Worm (Caenorhabditis elegans) whole organism, young adult: Measurements from ENCODE around the gene mboa-4.
A peak's percentile ranks its signal among the peaks of the same experiment; 100 is the strongest.

Experiments used
- B0019.2 ChIP-seq: fragments of 200-800 bp; sonication (Bioruptor generic); conservative IDR thresholded peaks from 2 replicates; pipeline ENCODE4 v1.3.6; 2022; ENCODE audit warnings: missing genetic modification reagents, missing genetic modification characterization, missing compliant biosample characterization
- B0035.1 ChIP-seq: sonication (generic microtip); optimal IDR thresholded peaks from 2 replicates; lab custom pipeline; 2016; ENCODE audit warnings: missing genetic modification characterization, mild to moderate bottlenecking, missing compliant biosample characterization, missing genotype, missing genetic modification reagents
- B0261.1 ChIP-seq: sonication (generic microtip); optimal IDR thresholded peaks from 2 replicates; lab custom pipeline; 2016; ENCODE audit warnings: mild to moderate bottlenecking, missing genetic modification characterization, moderate library complexity, missing compliant biosample characterization
- B0336.3 ChIP-seq: fragments of 200-800 bp; sonication (Bioruptor generic); IDR thresholded peaks from 2 replicates; pipeline ENCODE4 v1.3.6; 2022; ENCODE audit warnings: missing genetic modification characterization, missing compliant biosample characterization
- C17E4.6 ChIP-seq: fragments of 200-800 bp; sonication (Bioruptor generic); IDR thresholded peaks from 2 replicates; pipeline ENCODE4 v1.3.6; 2022; ENCODE audit warnings: missing genetic modification reagents, missing genetic modification characterization, missing compliant biosample characterization
- F23B12.7 ChIP-seq: sonication (generic microtip); optimal IDR thresholded peaks from 2 replicates; lab custom pipeline; 2017; ENCODE audit warnings: missing genetic modification characterization, mild to moderate bottlenecking, missing compliant biosample characterization, antibody characterized with exemption, moderate library complexity; ENCODE audit not compliant: insufficient read depth
- F33H1.4 ChIP-seq: fragments of 200-800 bp; sonication (Bioruptor generic); IDR thresholded peaks from 2 replicates; pipeline ENCODE4 v1.3.6; 2022; ENCODE audit warnings: missing genetic modification reagents, missing genetic modification characterization, missing compliant biosample characterization
- F37B4.10 ChIP-seq: fragments of 200-800 bp; sonication (Bioruptor generic); IDR thresholded peaks from 2 replicates; pipeline ENCODE4 v1.3.6; 2022; ENCODE audit warnings: missing genetic modification characterization, missing compliant biosample characterization
- F49E8.2 ChIP-seq: sonication (generic microtip); optimal IDR thresholded peaks from 3 replicates; lab custom pipeline; 2017; ENCODE audit warnings: missing genetic modification characterization, mild to moderate bottlenecking, missing compliant biosample characterization, antibody characterized with exemption, moderate library complexity; ENCODE audit not compliant: insufficient read depth
- F52B5.7 ChIP-seq: sonication (generic microtip); optimal IDR thresholded peaks from 2 replicates; lab custom pipeline; 2016; ENCODE audit warnings: mild to moderate bottlenecking, missing genetic modification characterization, missing compliant biosample characterization
- K12H6.12 ChIP-seq: fragments of 200-800 bp; sonication (Bioruptor generic); optimal IDR thresholded peaks from 2 replicates; lab custom pipeline; 2018; ENCODE audit warnings: mild to moderate bottlenecking, missing genetic modification characterization, missing compliant biosample characterization
- T07F8.4 ChIP-seq: sonication (generic microtip); optimal IDR thresholded peaks from 2 replicates; lab custom pipeline; 2016; ENCODE audit warnings: mild to moderate bottlenecking, missing genetic modification characterization, moderate library complexity, missing compliant biosample characterization
- T26A5.8 ChIP-seq: sonication (generic microtip); optimal IDR thresholded peaks from 2 replicates; lab custom pipeline; 2016; ENCODE audit warnings: missing genetic modification characterization, missing compliant biosample characterization
- Y67H2A.10 ChIP-seq: fragments of 200-800 bp; sonication (Bioruptor generic); conservative IDR thresholded peaks from 2 replicates; pipeline ENCODE4 v1.3.6; 2022; ENCODE audit warnings: missing genetic modification reagents, missing genetic modification characterization, missing compliant biosample characterization
- ZK185.1 ChIP-seq: sonication (generic microtip); optimal IDR thresholded peaks from 2 replicates; lab custom pipeline; 2016; ENCODE audit warnings: mild to moderate bottlenecking, missing genetic modification characterization, missing compliant biosample characterization; ENCODE audit not compliant: poor library complexity, severe bottlenecking
- aptf-2 ChIP-seq: fragments of 200-800 bp; sonication (Bioruptor generic); conservative IDR thresholded peaks from 2 replicates; pipeline ENCODE4 v1.3.6; 2022; ENCODE audit warnings: missing genetic modification reagents, missing genetic modification characterization, missing compliant biosample characterization
- atf-7 ChIP-seq: sonication (generic microtip); optimal IDR thresholded peaks from 2 replicates; lab custom pipeline; 2017; ENCODE audit warnings: mild to moderate bottlenecking, missing genetic modification characterization, missing compliant biosample characterization
- athp-1 ChIP-seq: sonication (generic microtip); optimal IDR thresholded peaks from 2 replicates; lab custom pipeline; 2017; ENCODE audit warnings: mild to moderate bottlenecking, missing genetic modification characterization, missing compliant biosample characterization
- attf-3 ChIP-seq: fragments of 200-800 bp; sonication (Bioruptor generic); conservative IDR thresholded peaks from 2 replicates; pipeline ENCODE4 v1.3.6; 2022; ENCODE audit warnings: missing genetic modification reagents, missing genetic modification characterization, missing compliant biosample characterization
- attf-5 ChIP-seq: fragments of 200-800 bp; sonication (Bioruptor generic); optimal IDR thresholded peaks from 2 replicates; lab custom pipeline; 2018; ENCODE audit warnings: mild to moderate bottlenecking, missing genetic modification characterization, missing compliant biosample characterization
- attf-6 ChIP-seq: fragments of 200-800 bp; sonication (Bioruptor generic); IDR thresholded peaks from 2 replicates; pipeline ENCODE4 v1.3.6; 2022; ENCODE audit warnings: missing genetic modification reagents, missing genetic modification characterization, missing compliant biosample characterization
- bed-1 ChIP-seq: fragments of 200-800 bp; sonication (Bioruptor generic); IDR thresholded peaks from 2 replicates; pipeline ENCODE4 v1.3.6; 2022; ENCODE audit warnings: missing genetic modification reagents, missing genetic modification characterization, missing compliant biosample characterization
- bed-2 ChIP-seq: fragments of 200-800 bp; sonication (Bioruptor generic); IDR thresholded peaks from 2 replicates; pipeline ENCODE4 v1.3.6; 2022; ENCODE audit warnings: missing genetic modification reagents, missing genetic modification characterization, missing compliant biosample characterization
- ceh-100 ChIP-seq: fragments of 200-800 bp; sonication (Bioruptor generic); IDR thresholded peaks from 2 replicates; pipeline ENCODE4 v1.3.6; 2022; ENCODE audit warnings: missing genetic modification reagents, missing genetic modification characterization, missing compliant biosample characterization
- ceh-27 ChIP-seq: fragments of 200-800 bp; sonication (Bioruptor generic); optimal IDR thresholded peaks from 2 replicates; lab custom pipeline; 2018; ENCODE audit warnings: mild to moderate bottlenecking, missing genetic modification characterization, moderate library complexity, missing compliant biosample characterization
- dox-1 ChIP-seq: fragments of 200-800 bp; sonication (Bioruptor generic); IDR thresholded peaks from 2 replicates; pipeline ENCODE4 v1.3.6; 2022; ENCODE audit warnings: missing genetic modification reagents, missing genetic modification characterization, missing compliant biosample characterization
- dpff-1 ChIP-seq: sonication (generic microtip); optimal IDR thresholded peaks from 2 replicates; lab custom pipeline; 2017; ENCODE audit warnings: mild to moderate bottlenecking, missing genetic modification characterization, missing compliant biosample characterization
- dpl-1 ChIP-seq: fragments of 150-350 bp; optimal IDR thresholded peaks from 2 replicates; lab custom pipeline; 2014; ENCODE audit warnings: missing biosample characterization, missing genetic modification reagents, missing genetic modification characterization
- egl-18 ChIP-seq: fragments of 200-800 bp; sonication (Bioruptor generic); IDR thresholded peaks from 2 replicates; pipeline ENCODE4 v1.3.6; 2022; ENCODE audit warnings: missing genetic modification reagents, missing genetic modification characterization, missing compliant biosample characterization
- ets-4 ChIP-seq: fragments of 200-800 bp; sonication (Bioruptor generic); optimal IDR thresholded peaks from 2 replicates; lab custom pipeline; 2018; ENCODE audit warnings: mild to moderate bottlenecking, missing genetic modification characterization, missing compliant biosample characterization
- fkh-3 ChIP-seq: sonication (generic microtip); optimal IDR thresholded peaks from 2 replicates; lab custom pipeline; 2016; ENCODE audit warnings: mild to moderate bottlenecking, missing genetic modification characterization, missing compliant biosample characterization
- gei-17 ChIP-seq: fragments of 200-800 bp; sonication (Bioruptor generic); optimal IDR thresholded peaks from 2 replicates; lab custom pipeline; 2018; ENCODE audit warnings: mild to moderate bottlenecking, missing genetic modification characterization, missing compliant biosample characterization
- hlh-12 ChIP-seq: sonication (generic microtip); optimal IDR thresholded peaks from 2 replicates; lab custom pipeline; 2016; ENCODE audit warnings: missing genetic modification characterization, missing compliant biosample characterization
- hmg-1.2 ChIP-seq: fragments of 200-800 bp; sonication (Bioruptor generic); IDR thresholded peaks from 2 replicates; pipeline ENCODE4 v1.3.6; 2022; ENCODE audit warnings: missing genetic modification reagents, missing genetic modification characterization, missing compliant biosample characterization
- hmg-20 ChIP-seq: fragments of 200-800 bp; sonication (Bioruptor generic); IDR thresholded peaks from 2 replicates; pipeline ENCODE4 v1.3.6; 2022; ENCODE audit warnings: missing genetic modification reagents, missing genetic modification characterization, missing compliant biosample characterization
- let-526 ChIP-seq: fragments of 200-800 bp; sonication (Bioruptor generic); IDR thresholded peaks from 2 replicates; pipeline ENCODE4 v1.3.6; 2022; ENCODE audit warnings: missing genetic modification reagents, missing genetic modification characterization, missing compliant biosample characterization
- lin-40 ChIP-seq: sonication (generic microtip); optimal IDR thresholded peaks from 2 replicates; lab custom pipeline; 2016; ENCODE audit warnings: missing genetic modification characterization, mild to moderate bottlenecking, missing compliant biosample characterization, missing genotype, missing genetic modification reagents
- lir-1 ChIP-seq: fragments of 200-800 bp; sonication (Bioruptor generic); conservative IDR thresholded peaks from 2 replicates; pipeline ENCODE4 v1.3.6; 2022; ENCODE audit warnings: missing genetic modification reagents, missing genetic modification characterization, missing compliant biosample characterization
- nfya-2 ChIP-seq: fragments of 200-800 bp; sonication (Bioruptor generic); IDR thresholded peaks from 2 replicates; pipeline ENCODE4 v1.3.6; 2022; ENCODE audit warnings: missing genetic modification reagents, missing genetic modification characterization, missing compliant biosample characterization
- nhr-120 ChIP-seq: fragments of 200-800 bp; sonication (Bioruptor generic); IDR thresholded peaks from 2 replicates; pipeline ENCODE4 v1.3.6; 2022; ENCODE audit warnings: missing genetic modification characterization, missing compliant biosample characterization
- nhr-80 ChIP-seq: sonication (generic microtip); optimal IDR thresholded peaks from 2 replicates; lab custom pipeline; 2016; ENCODE audit warnings: missing genetic modification characterization, missing compliant biosample characterization
- nhr-90 ChIP-seq: sonication (generic microtip); optimal IDR thresholded peaks from 2 replicates; lab custom pipeline; 2016; ENCODE audit warnings: missing genotype, mild to moderate bottlenecking, missing genetic modification characterization, missing compliant biosample characterization
- snpc-3.4 ChIP-seq: sonication (generic microtip); optimal IDR thresholded peaks from 2 replicates; lab custom pipeline; 2017; ENCODE audit warnings: missing genetic modification characterization, mild to moderate bottlenecking, missing compliant biosample characterization, antibody characterized with exemption, moderate library complexity, missing genotype, missing genetic modification reagents
- somi-1 ChIP-seq: fragments of 200-800 bp; sonication (Bioruptor generic); optimal IDR thresholded peaks from 2 replicates; lab custom pipeline; 2018; ENCODE audit warnings: mild to moderate bottlenecking, missing genetic modification characterization, missing compliant biosample characterization
- sptf-2 ChIP-seq: fragments of 200-800 bp; sonication (Bioruptor generic); optimal IDR thresholded peaks from 2 replicates; lab custom pipeline; 2018; ENCODE audit warnings: mild to moderate bottlenecking, missing genetic modification characterization, missing compliant biosample characterization
- tbp1 ChIP-seq: fragments of 200-800 bp; sonication (Bioruptor generic); optimal IDR thresholded peaks from 2 replicates; lab custom pipeline; 2018; ENCODE audit warnings: mild to moderate bottlenecking, missing genetic modification characterization, missing compliant biosample characterization
- tlf-1 ChIP-seq: fragments of 200-800 bp; sonication (Bioruptor generic); optimal IDR thresholded peaks from 2 replicates; lab custom pipeline; 2018; ENCODE audit warnings: mild to moderate bottlenecking, missing genetic modification characterization, missing compliant biosample characterization
- xnd-1 ChIP-seq: sonication (generic microtip); optimal IDR thresholded peaks from 2 replicates; lab custom pipeline; 2016; ENCODE audit warnings: missing genotype, missing genetic modification reagents, missing genetic modification characterization, missing compliant biosample characterization
- ztf-18 ChIP-seq: sonication (generic microtip); optimal IDR thresholded peaks from 2 replicates; lab custom pipeline; 2016; ENCODE audit warnings: missing genotype, mild to moderate bottlenecking, missing genetic modification characterization, missing compliant biosample characterization
- ztf-22 ChIP-seq: fragments of 200-800 bp; sonication (Bioruptor generic); optimal IDR thresholded peaks from 2 replicates; lab custom pipeline; 2018; ENCODE audit warnings: mild to moderate bottlenecking, missing genetic modification characterization, moderate library complexity, missing compliant biosample characterization

mboa-4 gene

ce11 chrIV:11109771-11110170 is 50.0 kb downstream of the mboa-4 start, which contains the start of gene pigk-1 (continued):
- TF ChIP-seq nhr-120 (GFP tag; lab: Robert Waterston, UW) (no peak), ZK185.1 (peak; percentile 30), ceh-100 (no peak; the same call in 1 of the 2 replicates), dpff-1 (tag; lab: Kevin White, UChicago) (no peak), F23B12.7 (tag; lab: Kevin White, UChicago) (no peak), gei-17 (GFP tag; lab: Kevin White, UChicago) (no peak), egl-18 (GFP tag; lab: Robert Waterston, UW) (no peak), let-526 (GFP tag; lab: Robert Waterston, UW) (no peak), tbp1 (GFP tag; lab: Kevin White, UChicago) (peak; percentile 50), F52B5.7 (tag; lab: Kevin White, UChicago) (no peak), F33H1.4 (GFP tag; lab: Robert Waterston, UW) (peak; percentile 45), sptf-2 (GFP tag; lab: Kevin White, UChicago) (no peak), T26A5.8 (tag; lab: Kevin White, UChicago) (peak; percentile 48), F37B4.10 (GFP tag; lab: Robert Waterston, UW) (no peak), T07F8.4 (tag; lab: Kevin White, UChicago) (no peak), tlf-1 (GFP tag; lab: Kevin White, UChicago) (peak; percentile 29), atf-7 (tag; lab: Kevin White, UChicago) (no peak), ceh-27 (GFP tag; lab: Kevin White, UChicago) (peak; percentile 2), snpc-3.4 (tag; lab: Kevin White, UChicago) (peak; percentile 43), attf-6 (peak; percentile 76), B0035.1 (tag; lab: Kevin White, UChicago) (no peak), lin-40 (tag; lab: Kevin White, UChicago) (no peak), nhr-80 (no peak), nfya-2 (GFP tag; lab: Robert Waterston, UW) (peak; percentile 71; the same call in 1 of the 2 replicates), ztf-18 (tag; lab: Kevin White, UChicago) (no peak), C17E4.6 (GFP tag; lab: Robert Waterston, UW) (peak; percentile 73; the same call in 1 of the 2 replicates), dox-1 (GFP tag; lab: Robert Waterston, UW) (no peak), dpl-1 (GFP tag; lab: Kevin White, UChicago) (no peak), somi-1 (no peak), B0336.3 (GFP tag; lab: Robert Waterston, UW) (peak; percentile 88), nhr-90 (tag; lab: Kevin White, UChicago) (no peak), F49E8.2 (peak; percentile 69), attf-3 (GFP tag; lab: Robert Waterston, UW) (no peak), attf-5 (GFP tag; lab: Kevin White, UChicago) (no peak), ets-4 (GFP tag; lab: Kevin White, UChicago) (no peak), ztf-22 (GFP tag; lab: Kevin White, UChicago) (no peak), Y67H2A.10 (GFP tag; lab: Robert Waterston, UW) (no peak), hlh-12 (tag; lab: Kevin White, UChicago) (no peak), lir-1 (no peak), B0261.1 (tag; lab: Kevin White, UChicago) (no peak), athp-1 (peak; percentile 28), xnd-1 (peak; percentile 40), hmg-20 (GFP tag; lab: Robert Waterston, UW) (no peak), hmg-1.2 (GFP tag; lab: Robert Waterston, UW) (peak; percentile 37; the same call in 1 of the 2 replicates), B0019.2 (GFP tag; lab: Robert Waterston, UW) (no peak), K12H6.12 (tag; lab: Kevin White, UChicago) (no peak), bed-2 (GFP tag; lab: Robert Waterston, UW) (no peak), fkh-3 (tag; lab: Kevin White, UChicago) (no peak), bed-1 (GFP tag; lab: Robert Waterston, UW) (peak; percentile 69; the same call in 1 of the 2 replicates), aptf-2 (no peak)
